Fruit fly (Drosophila melanogaster) whole organism: ENCODE results near the gene Torsin.

ENCODE experiments used
- Dll ChIP-seq: fragments of >200 bp; optimal IDR thresholded peaks from 2 replicates; lab custom pipeline; 2017
- usp ChIP-seq: fragments of >200 bp; optimal IDR thresholded peaks from 2 replicates; lab custom pipeline; 2017; ENCODE audit warnings: missing biosample characterization, missing genetic modification characterization, mixed read lengths

- TF ChIP-seq usp (GFP tag; lab: Kevin White, UChicago) (no peak), Dll (no peak)
Observed at dm6 chrX:4609737-4610136, 40.1 kb downstream of the Torsin start.
